Fruit fly (Drosophila melanogaster): ENCODE results near the gene Cyp4ae1.

The Cyp4ae1 gene

dm6 chrX:2222181-2222790 lies 43.5 kb downstream of the Cyp4ae1 start, which contains the start of gene Vinc (continued):
- TF ChIP-seq dmrt11E (tag; optimal IDR thresholded peaks at IDR 0.05) (peak; percentile 51), CG12219 (GFP tag; optimal IDR thresholded peaks at IDR 0.05) (peak; percentile 90), Hsf (GFP tag; optimal IDR thresholded peaks at IDR 0.05) (peak; percentile 57), CG12659 (GFP tag; optimal IDR thresholded peaks at IDR 0.05) (peak; percentile 82), kni (GFP tag; optimal IDR thresholded peaks at IDR 0.05) (peak; percentile 90), CG2712 (tag; optimal IDR thresholded peaks at IDR 0.05) (peak; percentile 89), CG4820 (GFP tag; optimal IDR thresholded peaks at IDR 0.05) (peak; percentile 77), NFAT (GFP tag; IDR thresholded peaks at IDR 0.05) (peak; percentile 80), H2.0 (GFP tag; IDR thresholded peaks at IDR 0.05) (peak; percentile 62), CoRest (tag; optimal IDR thresholded peaks at IDR 0.05) (peak; percentile 84), CG10274 (GFP tag; optimal IDR thresholded peaks at IDR 0.05) (peak; percentile 82), CG14710 (tag; optimal IDR thresholded peaks at IDR 0.05) (peak; percentile 83), wdn (GFP tag; IDR thresholded peaks at IDR 0.05) (peak; percentile 69; the same call in 1 of the 2 replicates), Taf1 (GFP tag; IDR thresholded peaks at IDR 0.05) (peak; percentile 84), nmo (GFP tag; optimal IDR thresholded peaks at IDR 0.05) (peak; percentile 91), ac (GFP tag; optimal IDR thresholded peaks at IDR 0.05) (no peak), vnd (GFP tag; IDR thresholded peaks at IDR 0.05; ENCODE audit: partially characterized antibody) (no peak), CG9215 (GFP tag; IDR thresholded peaks at IDR 0.05) (peak; percentile 89), HmgD (GFP tag; optimal IDR thresholded peaks at IDR 0.05) (peak; percentile 54), CG7745 (tag; optimal IDR thresholded peaks at IDR 0.05) (no peak), CG32772 (GFP tag; IDR thresholded peaks at IDR 0.05) (peak; percentile 78), CG2875 (GFP tag; optimal IDR thresholded peaks at IDR 0.05) (peak; percentile 26), ftz-f1 (GFP tag; optimal IDR thresholded peaks at IDR 0.05) (peak; percentile 79), CG1233 (GFP tag; optimal IDR thresholded peaks at IDR 0.05) (peak; percentile 90), CG10209 (GFP tag; optimal IDR thresholded peaks at IDR 0.05) (peak; percentile 89), CG3995 (GFP tag; optimal IDR thresholded peaks at IDR 0.05) (peak; percentile 41), Ada2b (GFP tag; IDR thresholded peaks at IDR 0.05) (peak; percentile 77), gsb-n (tag; optimal IDR thresholded peaks at IDR 0.05) (no peak), pho (GFP tag; optimal IDR thresholded peaks at IDR 0.05) (peak; percentile 49), Trl (optimal IDR thresholded peaks at IDR 0.05) (peak in 1 of 2 experiments; percentile 49), Trl (GFP tag; optimal IDR thresholded peaks at IDR 0.05) (peak; percentile 93), ATbp (GFP tag; optimal IDR thresholded peaks at IDR 0.05) (peak; percentile 52), E2f1 (GFP tag; IDR thresholded peaks at IDR 0.05) (peak; percentile 83), HLH54F (GFP tag; optimal IDR thresholded peaks at IDR 0.05) (peak; percentile 71), CG13775 (GFP tag; optimal IDR thresholded peaks at IDR 0.05) (peak; percentile 77), repo (GFP tag; optimal IDR thresholded peaks at IDR 0.05) (peak; percentile 75), lov (optimal IDR thresholded peaks at IDR 0.05) (no peak), lov (GFP tag; IDR thresholded peaks at IDR 0.05) (peak; percentile 67; the same call in 1 of the 3 replicates), ranshi (GFP tag; IDR thresholded peaks at IDR 0.05) (peak; percentile 84), CG3407 (GFP tag; optimal IDR thresholded peaks at IDR 0.05) (peak; percentile 5), CG7963 (GFP tag; IDR thresholded peaks at IDR 0.05; ENCODE audit: partially characterized antibody) (0 out of 3 replicates have a peak, but pooled peaks have one; percentile 7), schlank (tag; optimal IDR thresholded peaks at IDR 0.05) (peak; percentile 45), dpn (GFP tag; optimal IDR thresholded peaks at IDR 0.05) (peak; percentile 79 to 89), Lpt (GFP tag; optimal IDR thresholded peaks at IDR 0.05) (no peak), Bdp1 (GFP tag; optimal IDR thresholded peaks at IDR 0.05) (peak; percentile 51), Nf-YC (tag; optimal IDR thresholded peaks at IDR 0.05) (peak; percentile 86), Camta (GFP tag; optimal IDR thresholded peaks at IDR 0.05) (peak; percentile 82), Tbp (GFP tag; optimal IDR thresholded peaks at IDR 0.05) (no peak), zf30C (GFP tag; optimal IDR thresholded peaks at IDR 0.05) (no peak), CG11695 (GFP tag; IDR thresholded peaks at IDR 0.05) (peak; percentile 94), Adf1 (GFP tag; IDR thresholded peaks at IDR 0.05) (peak; percentile 70)
